Worm (Caenorhabditis elegans): ENCODE measurements around the gene npp-8.

DNA sequence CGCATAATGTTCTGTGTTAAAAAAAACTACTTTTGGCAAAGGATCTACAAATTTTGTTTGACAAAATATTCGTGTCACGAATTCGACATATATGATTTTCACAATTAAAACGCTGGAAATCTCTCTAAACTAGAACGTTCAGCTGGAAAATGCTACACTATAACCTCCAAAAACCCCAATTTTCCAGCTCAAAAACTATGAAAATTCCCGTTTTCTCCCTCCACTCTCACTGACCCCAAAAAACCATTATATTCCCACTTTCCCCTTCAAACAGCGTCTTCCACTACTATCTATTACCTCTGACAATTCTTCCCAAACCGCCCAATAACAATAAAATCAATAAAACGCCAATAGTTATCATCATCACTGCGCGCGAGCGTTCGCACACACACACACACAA lies 18.9 kb downstream of the npp-8 start, which contains the start of gene Y41D4B.14:
- TF ChIP-seq nhr-237 (tag; optimal IDR thresholded peaks at IDR 0.05) (no peak), flh-1 (GFP tag; optimal IDR thresholded peaks at IDR 0.05) (no peak), lin-13 (tag; optimal IDR thresholded peaks at IDR 0.05) (no peak), elt-1 (tag; optimal IDR thresholded peaks at IDR 0.05; ENCODE audit: borderline replicate concordance, insufficient read depth) (no peak), nhr-28 (tag; optimal IDR thresholded peaks at IDR 0.05) (no peak), lsy-2 (tag; optimal IDR thresholded peaks at IDR 0.05) (no peak), sptf-1 (tag; optimal IDR thresholded peaks at IDR 0.05) (no peak), ztf-11 (tag; optimal IDR thresholded peaks at IDR 0.05) (no peak), nhr-2 (tag; optimal IDR thresholded peaks at IDR 0.05) (no peak), elt-3 (tag; optimal IDR thresholded peaks at IDR 0.05) (no peak), drap-1 (GFP tag; optimal IDR thresholded peaks at IDR 0.05) (no peak), ceh-83 (GFP tag; optimal IDR thresholded peaks at IDR 0.05) (no peak)
